Worm (Caenorhabditis elegans) whole organism, mixed stage, embryonic: Measurements from ENCODE around the gene nlp-78.

Experiments
- nhr-76 ChIP-seq: sonication (generic microtip); optimal IDR thresholded peaks from 2 replicates; lab custom pipeline; 2017; ENCODE audit warnings: missing biosample characterization, missing genetic modification characterization
- unc-120 ChIP-seq: sonication (generic microtip); optimal IDR thresholded peaks from 2 replicates; lab custom pipeline; 2017; ENCODE audit warnings: missing genetic modification characterization, missing compliant biosample characterization; ENCODE audit not compliant: poor library complexity, severe bottlenecking
- unc-62 ChIP-seq: fragments of 150-350 bp; optimal IDR thresholded peaks from 2 replicates; lab custom pipeline; 2014; ENCODE audit warnings: missing biosample characterization, missing genetic modification reagents, missing genetic modification characterization
- ztf-11 ChIP-seq: fragments of 150-350 bp; optimal IDR thresholded peaks from 2 replicates; lab custom pipeline; 2014; ENCODE audit warnings: missing biosample characterization, missing genetic modification characterization

- TF ChIP-seq ztf-11 (tag; lab: Kevin White, UChicago) = no peak
- no peak for TF ChIP-seq nhr-76 (tag; lab: Kevin White, UChicago)
- no peak for TF ChIP-seq unc-120
- no peak for TF ChIP-seq unc-62 (GFP tag; lab: Kevin White, UChicago)
Observed at ce11 chrII:9171466-9172187, 35.6 kb downstream of the nlp-78 start.
